Worm (Caenorhabditis elegans): ENCODE data around the gene lon-3.

Gene lon-3

DNA sequence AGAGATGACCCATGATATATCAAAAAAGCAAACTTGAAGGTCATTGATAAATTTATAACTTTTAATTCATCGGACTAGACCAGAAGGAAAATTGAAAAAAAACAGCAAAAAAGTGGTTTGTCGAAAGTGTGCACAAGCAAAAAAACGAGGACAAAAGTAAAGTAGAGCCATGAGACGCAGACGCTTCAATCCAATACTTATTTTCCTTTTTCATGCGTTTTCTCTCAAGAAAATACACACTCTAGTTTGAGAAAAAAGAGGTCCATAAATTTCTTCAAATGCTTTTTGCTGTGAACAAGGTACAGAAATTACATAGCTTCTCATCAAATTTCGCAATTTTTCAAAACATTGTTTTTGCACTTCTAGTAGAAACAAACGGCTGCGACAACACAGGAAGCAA lies 37.3 kb downstream of the lon-3 start:
- no peak for TF ChIP-seq ztf-28 (GFP tag; IDR thresholded peaks at IDR 0.05)
- TF ChIP-seq mcd-1 (GFP tag; IDR thresholded peaks at IDR 0.05): no peak
- no peak for TF ChIP-seq F22D6.2 (tag; optimal IDR thresholded peaks at IDR 0.05)
- TF ChIP-seq ceh-91 (GFP tag; IDR thresholded peaks at IDR 0.05): no peak
- TF ChIP-seq F10E7.11 (tag; optimal IDR thresholded peaks at IDR 0.05): no peak
- TF ChIP-seq die-1 (tag; optimal IDR thresholded peaks at IDR 0.05): no peak
- TF ChIP-seq T07F8.4 (tag; optimal IDR thresholded peaks at IDR 0.05): no peak
- TF ChIP-seq lsy-27 (tag; optimal IDR thresholded peaks at IDR 0.05; ENCODE audit: borderline replicate concordance, insufficient read depth): no peak
- no peak for TF ChIP-seq ccch-3 (GFP tag; optimal IDR thresholded peaks at IDR 0.05)
- TF ChIP-seq aptf-3 (GFP tag; IDR thresholded peaks at IDR 0.05): no peak
- no peak for TF ChIP-seq rcor-1 (GFP tag; IDR thresholded peaks at IDR 0.05)
- no peak for TF ChIP-seq bed-1 (GFP tag; IDR thresholded peaks at IDR 0.05)
- no peak for TF ChIP-seq lsl-1 (GFP tag; optimal IDR thresholded peaks at IDR 0.05)
- no peak for TF ChIP-seq dox-1 (GFP tag; IDR thresholded peaks at IDR 0.05)
- TF ChIP-seq snpc-1.1 (tag; optimal IDR thresholded peaks at IDR 0.05; ENCODE audit: insufficient read depth): no peak

DNA sequence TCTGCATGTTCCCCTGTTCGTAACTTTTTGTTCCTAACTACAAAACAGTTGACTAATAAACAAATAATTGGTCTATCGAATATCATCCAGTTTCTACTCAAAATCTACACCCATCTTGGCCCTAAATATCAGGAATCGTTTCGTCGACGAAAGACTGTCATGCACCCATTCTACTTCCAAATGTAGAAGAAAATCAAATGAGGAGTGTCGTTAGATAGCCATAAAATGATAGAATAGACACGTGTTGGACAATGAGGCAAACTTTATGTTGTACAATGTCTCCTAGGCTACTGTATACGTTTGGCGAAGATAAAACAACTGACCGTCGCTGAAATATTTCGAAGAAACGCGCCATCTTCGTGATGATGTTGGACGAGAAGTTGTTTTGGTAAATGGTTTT lies 38.5 kb downstream of the lon-3 start:
- TF ChIP-seq nfyb-1 (GFP tag; IDR thresholded peaks at IDR 0.05) (no peak), F52B5.7 (tag; optimal IDR thresholded peaks at IDR 0.05) (no peak), rpc-1 (optimal IDR thresholded peaks at IDR 0.05) (no peak), rpc-1 (tag; optimal IDR thresholded peaks at IDR 0.05) (no peak), ztf-22 (GFP tag; optimal IDR thresholded peaks at IDR 0.05) (no peak), C17E4.6 (GFP tag; IDR thresholded peaks at IDR 0.05) (no peak), F39B2.1 (GFP tag; IDR thresholded peaks at IDR 0.05) (no peak), B0035.1 (tag; optimal IDR thresholded peaks at IDR 0.05) (no peak), T26A5.8 (tag; optimal IDR thresholded peaks at IDR 0.05) (no peak), C06A6.2 (GFP tag; conservative IDR thresholded peaks at IDR 0.05) (no peak), mes-4 (tag; optimal IDR thresholded peaks at IDR 0.05) (no peak), bed-2 (GFP tag; IDR thresholded peaks at IDR 0.05) (no peak), D2030.7 (GFP tag; IDR thresholded peaks at IDR 0.05) (no peak)

DNA sequence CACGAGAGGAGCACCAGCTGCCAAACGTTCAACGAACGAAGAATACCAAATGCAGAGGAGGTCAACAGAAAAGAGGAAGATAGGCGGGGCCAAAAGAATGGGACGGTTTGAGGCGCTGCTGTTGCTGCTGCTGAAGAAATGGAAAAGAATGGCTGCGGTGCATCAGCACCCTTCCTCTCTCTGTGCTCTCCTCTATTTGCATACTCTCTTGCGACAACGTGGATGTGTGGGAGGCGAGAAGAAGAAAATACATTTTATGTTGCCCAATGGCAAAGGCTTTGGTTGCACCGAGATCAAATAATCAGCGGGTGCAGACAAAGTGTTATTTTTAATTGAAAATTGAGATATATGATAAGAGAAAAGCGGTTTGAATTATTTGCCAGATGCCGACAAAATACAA lies 40.1 kb downstream of the lon-3 start:
- TF ChIP-seq ztf-6 (GFP tag; IDR thresholded peaks at IDR 0.05) (0 out of 2 replicates have a peak, but pooled peaks have one; percentile 19), chd-7 (tag; optimal IDR thresholded peaks at IDR 0.05) (no peak), egrh-3 (GFP tag; IDR thresholded peaks at IDR 0.05) (0 out of 2 replicates have a peak, but pooled peaks have one; percentile 21)

DNA sequence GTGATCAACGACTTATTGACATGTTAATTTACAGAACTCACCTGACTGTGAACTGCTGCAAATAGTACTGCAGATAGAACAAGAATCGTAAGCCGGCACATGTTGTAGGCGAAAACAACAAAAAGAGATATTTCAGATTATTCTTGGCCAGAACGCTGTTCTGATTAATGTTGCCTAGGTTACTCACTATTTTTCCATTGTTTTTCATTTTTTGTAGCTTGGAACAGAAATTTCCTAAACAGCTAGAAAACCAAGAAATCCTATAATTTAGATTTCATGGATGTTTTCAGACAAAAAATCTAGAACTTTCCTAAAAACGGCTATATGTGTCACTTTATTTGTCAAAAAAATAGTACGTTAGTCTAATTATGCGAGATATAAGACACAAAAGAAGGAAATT lies 43.9 kb downstream of the lon-3 start, which contains the start of gene C27A7.9:
C27A7.9 (minus strand) TSS at position 101 of the 400 bp plus-strand sequence.
- TF ChIP-seq let-607 (tag; optimal IDR thresholded peaks at IDR 0.05): no peak
- no peak for TF ChIP-seq ets-4 (GFP tag; optimal IDR thresholded peaks at IDR 0.05)
- no peak for TF ChIP-seq rec-8 (tag; optimal IDR thresholded peaks at IDR 0.05)
- no peak for TF ChIP-seq ceh-27 (GFP tag; optimal IDR thresholded peaks at IDR 0.05)

Measured in whole organism, young adult.